Fruit fly (Drosophila melanogaster): ENCODE measurements around the gene HGTX.

The HGTX gene

DNA sequence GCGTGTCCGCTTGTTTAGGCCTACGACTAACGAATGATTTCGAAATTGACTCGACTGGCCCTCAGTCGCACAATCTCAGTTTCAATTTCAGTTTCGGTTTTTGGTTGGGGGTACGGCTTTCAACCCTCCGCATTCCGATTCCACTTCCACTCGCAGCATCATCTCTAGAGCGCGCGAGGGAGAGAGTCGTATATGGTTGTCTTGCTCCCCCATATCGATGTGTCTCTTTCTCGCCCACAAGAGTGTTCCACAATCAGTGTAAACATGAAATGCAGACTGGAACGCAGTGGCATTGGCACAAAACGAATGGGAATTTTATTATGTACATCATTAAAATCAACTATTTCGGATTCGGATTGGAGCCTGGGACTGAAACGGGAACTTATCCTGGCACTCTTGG, at the start of gene HGTX:
Gene HGTX (minus strand): TSS at position 38 of the 400 bp plus-strand sequence.
- no peak for TF ChIP-seq dsf (GFP tag; optimal IDR thresholded peaks at IDR 0.05; ENCODE audit: borderline replicate concordance)
- TF ChIP-seq pan (optimal IDR thresholded peaks at IDR 0.05), result no peak
- TF ChIP-seq Dif (GFP tag; optimal IDR thresholded peaks at IDR 0.05; ENCODE audit: partially characterized antibody), result peak; percentile 41

dm6 chr3L:14648922-14649321, 49.6 kb upstream of the HGTX start:
- no peak for TF ChIP-seq Jra (GFP tag; optimal IDR thresholded peaks at IDR 0.05)
- TF ChIP-seq dsf (GFP tag; optimal IDR thresholded peaks at IDR 0.05; ENCODE audit: borderline replicate concordance), result no peak
- no peak for TF ChIP-seq Dif (GFP tag; optimal IDR thresholded peaks at IDR 0.05; ENCODE audit: partially characterized antibody)
- no peak for TF ChIP-seq N (GFP tag; optimal IDR thresholded peaks at IDR 0.05)
- TF ChIP-seq Hnf4 (GFP tag; optimal IDR thresholded peaks at IDR 0.05), result no peak
- TF ChIP-seq Vsx2 (GFP tag; optimal IDR thresholded peaks at IDR 0.05; ENCODE audit: partially characterized antibody), result peak; percentile 29
- no peak for TF ChIP-seq usp (GFP tag; optimal IDR thresholded peaks at IDR 0.05)
- TF ChIP-seq fru (GFP tag; optimal IDR thresholded peaks at IDR 0.05), result no peak
- TF ChIP-seq Abd-B (GFP tag; optimal IDR thresholded peaks at IDR 0.05), result no peak
- TF ChIP-seq foxo (GFP tag; optimal IDR thresholded peaks at IDR 0.05), result peak in 1 of 2 experiments; percentile 8

DNA sequence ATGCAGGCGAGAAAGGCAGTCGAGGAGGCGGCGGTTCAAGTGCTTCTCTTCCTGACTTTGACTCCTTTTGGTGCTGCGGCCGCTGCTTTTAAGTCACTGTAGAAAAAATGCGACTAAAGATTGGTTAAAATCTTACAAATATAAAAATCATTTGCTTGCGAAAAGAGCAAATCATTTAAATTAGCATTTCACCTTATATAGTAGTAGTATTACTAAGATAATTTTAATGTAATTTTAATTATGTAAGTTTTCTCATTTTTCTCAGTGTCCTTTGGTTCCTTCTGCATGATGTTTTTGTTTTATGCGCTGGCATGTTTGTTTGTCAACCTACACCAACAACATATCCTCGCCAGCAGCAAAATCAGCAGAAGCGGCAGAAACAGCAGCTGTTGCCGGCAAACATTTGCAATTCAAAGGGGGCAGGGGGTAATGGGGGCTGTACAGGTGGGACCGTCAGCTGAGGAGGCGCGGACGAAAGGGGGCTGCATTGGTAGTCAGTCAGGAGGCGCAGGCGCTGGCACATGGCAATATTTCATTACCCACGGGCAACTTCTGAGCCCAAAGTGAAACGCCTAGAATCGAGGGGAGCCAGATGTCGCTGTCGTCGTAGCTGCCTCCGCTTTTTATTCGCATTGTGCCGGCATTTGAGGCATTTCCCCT, 48.0 kb upstream of the HGTX start:
- no peak for TF ChIP-seq Abd-B (GFP tag; optimal IDR thresholded peaks at IDR 0.05)
- no peak for TF ChIP-seq sv (GFP tag; optimal IDR thresholded peaks at IDR 0.05)
- no peak for TF ChIP-seq Hr78 (GFP tag; optimal IDR thresholded peaks at IDR 0.05)
- peak; percentile 72 for TF ChIP-seq psq (GFP tag; optimal IDR thresholded peaks at IDR 0.05)
- peak; percentile 64 for TF ChIP-seq Hnf4 (GFP tag; optimal IDR thresholded peaks at IDR 0.05)
- TF ChIP-seq fru (GFP tag; optimal IDR thresholded peaks at IDR 0.05), result peak; percentile 70
- no peak for TF ChIP-seq Hr83 (GFP tag; optimal IDR thresholded peaks at IDR 0.05; ENCODE audit: poor library complexity, severe bottlenecking)
- TF ChIP-seq lola (GFP tag; optimal IDR thresholded peaks at IDR 0.05), result no peak
- peak; percentile 75 for TF ChIP-seq OdsH (GFP tag; optimal IDR thresholded peaks at IDR 0.05)
- TF ChIP-seq sage (GFP tag; optimal IDR thresholded peaks at IDR 0.05), result peak; percentile 17
- TF ChIP-seq GATAd (GFP tag; optimal IDR thresholded peaks at IDR 0.05), result no peak
- no peak for TF ChIP-seq Dfd (GFP tag; optimal IDR thresholded peaks at IDR 0.05)
- TF ChIP-seq dsf (GFP tag; optimal IDR thresholded peaks at IDR 0.05; ENCODE audit: borderline replicate concordance), result no peak
- no peak for TF ChIP-seq jim (GFP tag; optimal IDR thresholded peaks at IDR 0.05)
- TF ChIP-seq CG32264 (GFP tag; optimal IDR thresholded peaks at IDR 0.05), result no peak
- peak; percentile 61 for TF ChIP-seq Rel (GFP tag; optimal IDR thresholded peaks at IDR 0.05)
- peak; percentile 20 for TF ChIP-seq Rel (tag; optimal IDR thresholded peaks at IDR 0.05)
- peak; percentile 72 for TF ChIP-seq brk (GFP tag; optimal IDR thresholded peaks at IDR 0.05)
- no peak for TF ChIP-seq Myc (optimal IDR thresholded peaks at IDR 0.05)
- TF ChIP-seq CrebA (GFP tag; optimal IDR thresholded peaks at IDR 0.05; ENCODE audit: borderline replicate concordance), result no peak
- TF ChIP-seq dl (GFP tag; optimal IDR thresholded peaks at IDR 0.05; ENCODE audit: insufficient read depth in 1 of 2, partially characterized antibody in 2 of 2), result no peak
- TF ChIP-seq tai (GFP tag; optimal IDR thresholded peaks at IDR 0.05), result no peak
- TF ChIP-seq h (GFP tag; optimal IDR thresholded peaks at IDR 0.05), result peak; percentile 88
- no peak for TF ChIP-seq pan (optimal IDR thresholded peaks at IDR 0.05)
- TF ChIP-seq usp (GFP tag; optimal IDR thresholded peaks at IDR 0.05), result no peak
- peak; percentile 43 for TF ChIP-seq dmrt93B (GFP tag; optimal IDR thresholded peaks at IDR 0.05)
- peak; percentile 60 for TF ChIP-seq ey (GFP tag; optimal IDR thresholded peaks at IDR 0.05)
- TF ChIP-seq Sp1 (GFP tag; optimal IDR thresholded peaks at IDR 0.05), result peak; percentile 82
- TF ChIP-seq Mio (GFP tag; optimal IDR thresholded peaks at IDR 0.05), result no peak
- TF ChIP-seq rgr (GFP tag; optimal IDR thresholded peaks at IDR 0.05), result peak; percentile 76
- TF ChIP-seq Jra (GFP tag; optimal IDR thresholded peaks at IDR 0.05), result no peak
- peak; percentile 89 for TF ChIP-seq HLH106 (tag; optimal IDR thresholded peaks at IDR 0.05)
- no peak for TF ChIP-seq N (GFP tag; optimal IDR thresholded peaks at IDR 0.05)
- TF ChIP-seq Vsx2 (GFP tag; optimal IDR thresholded peaks at IDR 0.05; ENCODE audit: partially characterized antibody), result no peak
- peak; percentile 11 for TF ChIP-seq CG9705 (GFP tag; optimal IDR thresholded peaks at IDR 0.05)
- TF ChIP-seq br (GFP tag; optimal IDR thresholded peaks at IDR 0.05), result peak; percentile 63
- TF ChIP-seq woc (GFP tag; optimal IDR thresholded peaks at IDR 0.05), result peak; percentile 28
- no peak for TF ChIP-seq Dif (GFP tag; optimal IDR thresholded peaks at IDR 0.05; ENCODE audit: partially characterized antibody)
- peak in 1 of 2 experiments; percentile 81 for TF ChIP-seq foxo (GFP tag; optimal IDR thresholded peaks at IDR 0.05)

All from whole organism, wandering third instar larva.